Worm (Caenorhabditis elegans): ENCODE data around the gene F25H9.7.
"Not testable (repeated sequence)": the region's sequence is repeated elsewhere in the genome, so short reads cannot be mapped to it uniquely, and the experiment has no call there.

F25H9.7 gene

ce11 chrV:13441661-13442060, 26.5 kb upstream of the F25H9.7 start, which contains the start of gene col-162:
Gene col-162, plus strand, starts transcription at chrV:13441961.
- TF ChIP-seq tbx-8 (GFP tag; optimal IDR thresholded peaks at IDR 0.05) (no peak), unc-120 (tag; optimal IDR thresholded peaks at IDR 0.05; ENCODE audit: poor library complexity, severe bottlenecking) (no peak), ces-1 (GFP tag; optimal IDR thresholded peaks at IDR 0.05) (no peak), mab-5 (tag; optimal IDR thresholded peaks at IDR 0.05) (no peak), zip-8 (tag; optimal IDR thresholded peaks at IDR 0.05) (no peak), hlh-1 (tag; optimal IDR thresholded peaks at IDR 0.05) (no peak), ceh-39 (tag; optimal IDR thresholded peaks at IDR 0.05) (no peak), bed-3 (GFP tag; optimal IDR thresholded peaks at IDR 0.05) (no peak), lsy-2 (tag; optimal IDR thresholded peaks at IDR 0.05) (no peak), sem-2 (GFP tag; optimal IDR thresholded peaks at IDR 0.05) (no peak)

ce11 chrV:13442819-13443218, 25.4 kb upstream of the F25H9.7 start:
- TF ChIP-seq mls-2 (tag; optimal IDR thresholded peaks at IDR 0.05) (no peak), ceh-83 (GFP tag; optimal IDR thresholded peaks at IDR 0.05) (no peak), ces-1 (GFP tag; optimal IDR thresholded peaks at IDR 0.05) (no peak), unc-120 (tag; optimal IDR thresholded peaks at IDR 0.05; ENCODE audit: poor library complexity, severe bottlenecking) (no peak), ceh-39 (tag; optimal IDR thresholded peaks at IDR 0.05) (no peak), hlh-1 (tag; optimal IDR thresholded peaks at IDR 0.05) (no peak), ztf-11 (tag; optimal IDR thresholded peaks at IDR 0.05) (no peak), sem-2 (GFP tag; optimal IDR thresholded peaks at IDR 0.05) (no peak), mab-5 (tag; optimal IDR thresholded peaks at IDR 0.05) (no peak), drap-1 (GFP tag; optimal IDR thresholded peaks at IDR 0.05) (no peak), M03D4.4 (tag; optimal IDR thresholded peaks at IDR 0.05) (no peak), unc-62 (GFP tag; optimal IDR thresholded peaks at IDR 0.05) (no peak), nhr-12 (tag; optimal IDR thresholded peaks at IDR 0.05) (no peak), lin-13 (tag; optimal IDR thresholded peaks at IDR 0.05) (no peak), snpc-4 (tag; optimal IDR thresholded peaks at IDR 0.05) (no peak)

- not testable (repeated sequence) for TF ChIP-seq cnd-1, blmp-1, nhr-12 (tag; optimal IDR thresholded peaks at IDR 0.05)
These were observed 24.6 kb upstream of the F25H9.7 start, which contains the start of gene Y2H9A.6 for ce11 chrV:13443535-13443934. Gene Y2H9A.6, plus strand, starts transcription at chrV:13443835.

ce11 chrV:13445229-13445949, 22.8 kb upstream of the F25H9.7 start, which contains the start of gene Y2H9A.4:
Gene Y2H9A.4, plus strand, starts transcription at chrV:13445899.
- TF ChIP-seq nhr-2 (tag; optimal IDR thresholded peaks at IDR 0.05) = no peak
- no peak for TF ChIP-seq ceh-43 (GFP tag; optimal IDR thresholded peaks at IDR 0.05)
- no peak for TF ChIP-seq bed-3 (GFP tag; optimal IDR thresholded peaks at IDR 0.05)
- TF ChIP-seq elt-3 (tag; optimal IDR thresholded peaks at IDR 0.05) = no peak
- no peak for TF ChIP-seq lin-13 (tag; optimal IDR thresholded peaks at IDR 0.05)
- TF ChIP-seq sptf-1 (tag; optimal IDR thresholded peaks at IDR 0.05) = no peak
- TF ChIP-seq unc-120 (tag; optimal IDR thresholded peaks at IDR 0.05; ENCODE audit: poor library complexity, severe bottlenecking) = no peak
- no peak for TF ChIP-seq mep-1 (tag; optimal IDR thresholded peaks at IDR 0.05)
- TF ChIP-seq cnd-1 (tag; optimal IDR thresholded peaks at IDR 0.05) = no peak
- no peak for TF ChIP-seq nhr-237 (tag; optimal IDR thresholded peaks at IDR 0.05)
- TF ChIP-seq unc-39 (tag; optimal IDR thresholded peaks at IDR 0.05) = no peak
- TF ChIP-seq lsy-2 (tag; optimal IDR thresholded peaks at IDR 0.05) = no peak
- TF ChIP-seq nhr-76 (tag; optimal IDR thresholded peaks at IDR 0.05) = no peak
- TF ChIP-seq mls-2 (tag; optimal IDR thresholded peaks at IDR 0.05) = no peak
- TF ChIP-seq sem-2 (GFP tag; optimal IDR thresholded peaks at IDR 0.05) = no peak
- no peak for TF ChIP-seq flh-1 (GFP tag; optimal IDR thresholded peaks at IDR 0.05)
- TF ChIP-seq ceh-83 (GFP tag; optimal IDR thresholded peaks at IDR 0.05) = no peak
- TF ChIP-seq M03D4.4 (tag; optimal IDR thresholded peaks at IDR 0.05) = no peak
- no peak for TF ChIP-seq ztf-11 (tag; optimal IDR thresholded peaks at IDR 0.05)

- TF ChIP-seq M03D4.4 (tag; optimal IDR thresholded peaks at IDR 0.05) (no peak), ceh-83 (GFP tag; optimal IDR thresholded peaks at IDR 0.05) (no peak), lin-13 (tag; optimal IDR thresholded peaks at IDR 0.05) (no peak), pha-4 (tag; optimal IDR thresholded peaks at IDR 0.05) (no peak), tbx-8 (GFP tag; optimal IDR thresholded peaks at IDR 0.05) (no peak), unc-62 (GFP tag; optimal IDR thresholded peaks at IDR 0.05) (no peak), hlh-1 (tag; optimal IDR thresholded peaks at IDR 0.05) (no peak), flh-1 (GFP tag; optimal IDR thresholded peaks at IDR 0.05) (no peak), nhr-76 (tag; optimal IDR thresholded peaks at IDR 0.05) (no peak), mep-1 (tag; optimal IDR thresholded peaks at IDR 0.05) (no peak)
These were observed 14.8 kb upstream of the F25H9.7 start, which contains the start of gene lurp-2 for ce11 chrV:13453334-13453733. Gene lurp-2, plus strand, starts transcription at chrV:13453634.

Measured in whole organism, mixed stage, embryonic.